Worm (Caenorhabditis elegans): ENCODE results near the gene F39F10.3.

DNA sequence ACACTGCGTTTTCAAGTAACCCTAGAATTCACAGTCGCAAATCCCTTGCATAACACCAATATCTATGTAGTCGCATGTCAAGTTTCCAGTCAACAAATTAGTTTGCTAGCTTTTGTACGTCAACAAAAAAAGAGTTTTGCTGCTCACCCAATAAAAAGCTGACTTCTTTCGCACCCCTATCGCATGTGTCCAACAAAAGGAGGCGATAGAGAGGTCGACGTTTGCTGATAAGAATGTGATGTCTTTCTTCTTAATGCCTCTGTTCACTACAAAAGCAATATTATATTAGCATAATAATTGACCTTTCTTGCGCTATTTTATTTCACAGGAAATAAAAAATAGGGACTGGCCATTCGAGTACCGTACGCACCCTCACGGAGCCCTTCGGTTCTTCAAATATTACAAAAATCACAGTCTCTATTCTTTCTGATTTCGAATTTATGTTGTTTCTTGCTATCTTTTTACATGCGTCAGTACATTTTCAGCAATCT, 31.8 kb upstream of the F39F10.3 start, which contains the start of gene T20F7.3:
- TF ChIP-seq aly-2 (tag; optimal IDR thresholded peaks at IDR 0.05) = no peak
- TF ChIP-seq nhr-12 (tag; optimal IDR thresholded peaks at IDR 0.05) = no peak
- TF ChIP-seq egl-27 (tag; optimal IDR thresholded peaks at IDR 0.05) = no peak
- TF ChIP-seq tbx-2 (tag; optimal IDR thresholded peaks at IDR 0.05) = no peak
- TF ChIP-seq fos-1 (tag; optimal IDR thresholded peaks at IDR 0.05) = no peak
- TF ChIP-seq lin-39 (tag; optimal IDR thresholded peaks at IDR 0.05) = no peak
- no peak for TF ChIP-seq nhr-28 (tag; optimal IDR thresholded peaks at IDR 0.05)
- TF ChIP-seq elt-3 (tag; optimal IDR thresholded peaks at IDR 0.05) = no peak
- no peak for TF ChIP-seq mdl-1 (tag; optimal IDR thresholded peaks at IDR 0.05)

All from whole organism, L3 larva.